Worm (Caenorhabditis elegans): Measurements from ENCODE around the gene C31E10.11.

DNA sequence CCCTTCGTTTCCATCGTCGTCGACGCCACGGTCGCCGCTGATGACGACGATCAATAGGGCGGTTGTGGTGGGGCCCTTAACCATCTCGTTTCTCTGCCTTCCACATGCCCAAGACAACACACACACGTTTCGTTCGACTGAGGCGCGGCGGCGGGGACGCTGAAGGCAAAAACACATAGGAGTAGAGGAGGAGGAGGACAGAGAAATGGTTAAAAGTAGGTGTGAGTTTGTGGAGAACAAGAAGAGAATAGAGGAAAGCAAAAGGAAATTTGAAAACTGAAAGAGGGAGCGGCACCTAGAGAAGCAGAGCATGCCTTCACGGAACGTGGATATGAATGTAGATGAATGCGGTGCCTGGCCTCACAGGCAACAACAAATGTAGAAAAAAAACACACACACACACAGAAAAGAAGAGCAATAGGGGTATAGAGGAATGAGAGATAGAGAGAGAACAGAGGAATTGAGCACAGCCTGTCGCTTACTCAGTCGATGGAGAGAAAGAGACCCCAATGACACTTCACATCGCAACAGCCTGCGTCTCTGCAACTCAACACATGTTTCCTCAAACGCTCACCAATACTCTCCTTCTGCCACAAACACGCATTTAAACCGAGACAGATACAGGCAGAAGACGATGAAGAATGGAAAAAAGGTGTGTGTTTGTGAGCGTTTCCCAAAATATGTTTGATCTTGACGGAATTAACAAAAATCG lies 21.2 kb downstream of the C31E10.11 start:
- TF ChIP-seq lsy-27 (tag; optimal IDR thresholded peaks at IDR 0.05; ENCODE audit: borderline replicate concordance, insufficient read depth) (no peak), ama-1 (optimal IDR thresholded peaks at IDR 0.05) (no peak), ama-1 (GFP tag; optimal IDR thresholded peaks at IDR 0.05) (no peak)

Measured in whole organism, young adult.